Fruit fly (Drosophila melanogaster): Measurements from ENCODE around the gene Manf.

Manf gene

DNA sequence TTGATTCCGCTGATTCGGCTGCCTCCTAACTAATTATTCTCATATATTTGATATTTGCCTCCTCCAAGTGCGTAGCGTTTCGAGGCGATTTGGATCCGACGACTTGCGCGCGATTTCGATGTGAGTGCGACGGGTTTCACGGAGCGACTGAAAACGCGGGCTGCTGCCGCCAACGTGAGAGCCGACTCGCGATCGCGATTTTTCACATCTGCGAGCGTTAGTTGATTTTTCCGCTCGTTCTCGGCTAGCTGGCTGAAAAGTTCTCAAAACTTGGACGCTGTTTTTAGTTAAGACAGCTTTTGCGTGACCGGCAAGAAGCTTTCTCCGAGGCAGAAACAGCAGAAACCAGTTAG is 7.6 kb downstream of the Manf start, which contains the start of gene CG10311 (continued):
- 0 out of 2 replicates have a peak, but pooled peaks have one; percentile 18 for TF ChIP-seq Atf6 (GFP tag; IDR thresholded peaks at IDR 0.05)
- no peak for TF ChIP-seq org-1 (GFP tag; optimal IDR thresholded peaks at IDR 0.05)
- TF ChIP-seq CG8359 (GFP tag; optimal IDR thresholded peaks at IDR 0.05; ENCODE audit: borderline replicate concordance), result peak; percentile 99
- TF ChIP-seq dan (GFP tag; IDR thresholded peaks at IDR 0.05), result no peak
- no peak for TF ChIP-seq Sox102F (GFP tag; optimal IDR thresholded peaks at IDR 0.05)
- TF ChIP-seq CTCF (GFP tag; optimal IDR thresholded peaks at IDR 0.05), result no peak
- TF ChIP-seq fd96Cb (tag; optimal IDR thresholded peaks at IDR 0.05), result no peak
- TF ChIP-seq Lpt (GFP tag; optimal IDR thresholded peaks at IDR 0.05), result no peak
- TF ChIP-seq Abd-B (GFP tag; optimal IDR thresholded peaks at IDR 0.05), result no peak
- TF ChIP-seq CG1602 (GFP tag; optimal IDR thresholded peaks at IDR 0.05), result no peak
- no peak for TF ChIP-seq CG10366 (GFP tag; IDR thresholded peaks at IDR 0.05)
- TF ChIP-seq tx (GFP tag; optimal IDR thresholded peaks at IDR 0.05), result no peak
- no peak for TF ChIP-seq otp (GFP tag; IDR thresholded peaks at IDR 0.05)
- TF ChIP-seq ssp (GFP tag; IDR thresholded peaks at IDR 0.05), result no peak
- TF ChIP-seq slou (GFP tag; optimal IDR thresholded peaks at IDR 0.05), result no peak
- TF ChIP-seq CG6689 (GFP tag; IDR thresholded peaks at IDR 0.05), result no peak
- no peak for TF ChIP-seq CG10431 (GFP tag; optimal IDR thresholded peaks at IDR 0.05)
- TF ChIP-seq CG6254 (GFP tag; optimal IDR thresholded peaks at IDR 0.05), result no peak
- no peak for TF ChIP-seq sima (GFP tag; optimal IDR thresholded peaks at IDR 0.05)
- no peak for TF ChIP-seq hb (GFP tag; IDR thresholded peaks at IDR 0.05; ENCODE audit: partially characterized antibody)
- 0 out of 3 replicates have a peak, but pooled peaks have one; percentile 12 for TF ChIP-seq so (GFP tag; IDR thresholded peaks at IDR 0.05)
- TF ChIP-seq CG9727 (GFP tag; optimal IDR thresholded peaks at IDR 0.05), result no peak
- TF ChIP-seq CG2875 (GFP tag; optimal IDR thresholded peaks at IDR 0.05), result no peak
- TF ChIP-seq Fer1 (GFP tag; optimal IDR thresholded peaks at IDR 0.05), result peak; percentile 36
- TF ChIP-seq shn (GFP tag; optimal IDR thresholded peaks at IDR 0.05), result no peak
- TF ChIP-seq Six4 (GFP tag; optimal IDR thresholded peaks at IDR 0.05), result no peak
- no peak for TF ChIP-seq crol (GFP tag; IDR thresholded peaks at IDR 0.05)
- no peak for TF ChIP-seq CG34224 (GFP tag; IDR thresholded peaks at IDR 0.05; ENCODE audit: partially characterized antibody)
- TF ChIP-seq CG17802 (tag; optimal IDR thresholded peaks at IDR 0.05), result no peak
- peak; percentile 1 for TF ChIP-seq Meics (GFP tag; optimal IDR thresholded peaks at IDR 0.05)
- TF ChIP-seq CG4328 (GFP tag; optimal IDR thresholded peaks at IDR 0.05), result no peak
- TF ChIP-seq HmgD (GFP tag; optimal IDR thresholded peaks at IDR 0.05), result no peak
- no peak for TF ChIP-seq lab (GFP tag; optimal IDR thresholded peaks at IDR 0.05)
- TF ChIP-seq CG10147 (GFP tag; optimal IDR thresholded peaks at IDR 0.05), result no peak
- no peak for TF ChIP-seq CG13775 (GFP tag; optimal IDR thresholded peaks at IDR 0.05)
- no peak for TF ChIP-seq zf30C (GFP tag; optimal IDR thresholded peaks at IDR 0.05)
- peak; percentile 55; the same call in 1 of the 2 replicates for TF ChIP-seq CG13287 (GFP tag; IDR thresholded peaks at IDR 0.05; ENCODE audit: partially characterized antibody)
- TF ChIP-seq ap (GFP tag; IDR thresholded peaks at IDR 0.05), result no peak
- peak; percentile 51 for TF ChIP-seq CG13624 (GFP tag; optimal IDR thresholded peaks at IDR 0.05)
- no peak for TF ChIP-seq salm (tag; optimal IDR thresholded peaks at IDR 0.05)
- TF ChIP-seq unc-4 (GFP tag; IDR thresholded peaks at IDR 0.05; ENCODE audit: partially characterized antibody), result 0 out of 2 replicates have a peak, but pooled peaks have one; percentile 24
- TF ChIP-seq sqz (GFP tag; optimal IDR thresholded peaks at IDR 0.05), result no peak
- TF ChIP-seq CG1233 (GFP tag; optimal IDR thresholded peaks at IDR 0.05), result no peak
- TF ChIP-seq schlank (tag; optimal IDR thresholded peaks at IDR 0.05), result no peak
- TF ChIP-seq CG8924 (tag; optimal IDR thresholded peaks at IDR 0.05), result no peak
- no peak for TF ChIP-seq CG15073 (GFP tag; optimal IDR thresholded peaks at IDR 0.05)
- TF ChIP-seq Asciz (GFP tag; optimal IDR thresholded peaks at IDR 0.05), result no peak
- no peak for TF ChIP-seq CG10274 (GFP tag; optimal IDR thresholded peaks at IDR 0.05)
- TF ChIP-seq CG14050 (GFP tag; IDR thresholded peaks at IDR 0.05), result no peak
- no peak for TF ChIP-seq insv (GFP tag; optimal IDR thresholded peaks at IDR 0.05)
- no peak for TF ChIP-seq Nf-YB (GFP tag; optimal IDR thresholded peaks at IDR 0.05)
- TF ChIP-seq sob (GFP tag; IDR thresholded peaks at IDR 0.05), result 0 out of 2 replicates have a peak, but pooled peaks have one; percentile 32
